Worm (Caenorhabditis elegans): ENCODE results near the gene Y116A8C.43.

Gene Y116A8C.43

DNA sequence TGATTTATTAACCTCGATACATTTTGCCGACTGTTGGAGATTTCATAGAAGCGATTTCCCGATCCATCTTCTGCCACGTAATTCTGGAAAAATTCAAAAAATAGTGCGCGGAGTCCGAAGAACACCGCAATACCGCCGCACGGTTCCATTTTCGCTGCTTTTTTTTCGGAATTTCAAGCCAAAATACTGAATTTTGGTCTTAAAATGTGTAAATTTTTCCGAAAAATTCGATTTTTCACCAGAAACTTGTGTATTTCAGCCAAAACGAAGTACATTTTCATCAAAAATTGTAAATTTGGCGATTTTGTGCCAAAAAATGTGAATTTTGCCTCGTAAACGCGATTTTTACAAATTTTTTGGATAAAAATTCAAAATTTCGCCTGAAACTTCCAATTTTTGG, 14.5 kb downstream of the Y116A8C.43 start:
- TF ChIP-seq efl-1 (optimal IDR thresholded peaks at IDR 0.05) (no peak), efl-1 (GFP tag; optimal IDR thresholded peaks at IDR 0.05 in 1 of 2) (peak in 1 of 2 experiments; percentile 29), ztf-11 (tag; optimal IDR thresholded peaks at IDR 0.05) (no peak), sox-4 (tag; optimal IDR thresholded peaks at IDR 0.05) (no peak), ceh-90 (tag; optimal IDR thresholded peaks at IDR 0.05) (no peak), nhr-12 (tag; optimal IDR thresholded peaks at IDR 0.05) (no peak), elt-2 (tag; optimal IDR thresholded peaks at IDR 0.05) (no peak)

DNA sequence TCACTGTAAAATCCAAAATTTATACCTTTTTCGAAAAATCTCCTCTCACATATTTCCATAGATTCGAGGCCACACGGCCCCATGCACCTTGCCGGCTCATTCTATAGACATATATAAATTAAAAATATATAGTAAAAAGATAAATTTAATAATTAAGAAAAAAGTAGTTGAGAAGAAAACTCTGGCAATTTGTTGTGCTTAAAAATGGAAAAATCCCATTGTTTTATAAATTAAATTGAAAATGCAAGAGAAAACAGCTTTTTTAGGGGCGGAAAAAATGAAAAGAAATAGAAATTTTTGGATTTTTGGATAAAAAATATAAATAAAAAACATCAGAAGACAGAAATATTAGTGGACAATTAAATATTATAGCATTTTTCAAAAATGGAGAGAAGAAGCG, 15.0 kb downstream of the Y116A8C.43 start, which contains the start of gene Y116A8C.30:
Y116A8C.30 (minus strand) TSS at position 101 of the 400 bp plus-strand sequence.
- peak; percentile 30 for TF ChIP-seq nhr-85 (tag)
- TF ChIP-seq pag-3 (tag; optimal IDR thresholded peaks at IDR 0.05; ENCODE audit: borderline replicate concordance, insufficient read depth), result no peak

DNA sequence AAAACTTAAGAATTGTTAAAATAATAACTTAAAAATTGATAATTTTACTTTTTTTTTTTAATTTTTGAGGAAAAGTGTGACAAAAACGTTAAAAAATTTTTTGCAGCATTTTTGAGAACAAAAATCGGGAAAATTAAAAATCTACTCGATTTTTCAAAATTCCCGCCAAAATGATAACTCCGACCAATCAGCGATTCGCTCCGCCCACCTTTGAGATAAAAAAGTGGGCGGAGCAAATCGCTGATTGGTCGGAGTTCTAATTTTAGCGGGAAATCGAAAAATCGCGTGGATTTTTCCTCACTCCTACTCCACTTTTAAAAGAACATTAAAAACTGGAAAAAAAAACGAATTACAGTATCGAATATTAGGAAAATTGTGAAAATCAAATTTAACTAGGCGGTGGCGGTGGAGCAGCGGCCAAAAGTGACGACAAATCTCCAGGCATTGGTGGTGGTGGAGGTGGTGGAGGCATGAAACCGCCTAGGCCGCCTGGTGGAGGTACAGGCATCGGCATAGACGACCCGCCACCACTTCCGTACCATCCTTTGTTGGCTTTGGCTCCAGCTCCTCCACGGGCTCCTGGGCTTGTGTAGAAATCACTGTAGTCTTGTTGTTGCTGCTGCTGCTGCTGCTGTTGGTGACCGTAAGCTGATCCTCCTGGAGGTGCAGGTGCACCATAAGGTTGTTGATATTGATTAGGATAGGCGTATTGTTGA, 15.7 kb downstream of the Y116A8C.43 start:
- TF ChIP-seq lin-13 (GFP tag; optimal IDR thresholded peaks at IDR 0.05), result no peak
- TF ChIP-seq dpl-1 (GFP tag; optimal IDR thresholded peaks at IDR 0.05), result peak in 2 of 3 experiments; percentile 20 to 38
- TF ChIP-seq tlp-1 (tag; optimal IDR thresholded peaks at IDR 0.05), result no peak
- no peak for TF ChIP-seq C34B4.2 (tag; optimal IDR thresholded peaks at IDR 0.05)
- TF ChIP-seq lin-39 (tag; optimal IDR thresholded peaks at IDR 0.05), result no peak
- no peak for TF ChIP-seq nhr-77 (tag; optimal IDR thresholded peaks at IDR 0.05)
- no peak for TF ChIP-seq alr-1 (tag; optimal IDR thresholded peaks at IDR 0.05; ENCODE audit: borderline replicate concordance)
- TF ChIP-seq efl-1 (optimal IDR thresholded peaks at IDR 0.05), result peak; percentile 17 to 22
- TF ChIP-seq efl-1 (GFP tag; optimal IDR thresholded peaks at IDR 0.05 in 1 of 2), result peak in 1 of 2 experiments; percentile 72

DNA sequence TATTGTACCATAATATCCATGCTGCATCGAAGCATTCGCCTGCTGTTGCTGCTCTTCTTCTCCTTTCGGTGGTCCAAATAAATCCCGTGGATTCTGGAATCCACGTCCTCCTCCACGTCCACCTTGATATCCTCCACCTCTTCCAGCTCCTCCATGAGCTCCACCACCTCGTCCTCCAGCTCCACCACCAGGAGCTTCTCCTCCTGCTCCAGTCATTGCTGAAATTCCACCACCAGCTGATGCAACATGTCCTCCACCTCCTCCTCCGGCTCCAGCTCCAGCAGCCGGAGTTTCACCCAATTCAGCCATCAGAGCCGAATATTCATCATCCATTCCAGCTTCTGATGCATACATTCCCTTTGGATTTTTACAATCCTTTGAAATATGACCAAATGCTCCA, 16.9 kb downstream of the Y116A8C.43 start:
- no peak for TF ChIP-seq sup-37 (GFP tag; optimal IDR thresholded peaks at IDR 0.05)
- TF ChIP-seq efl-3 (GFP tag; optimal IDR thresholded peaks at IDR 0.05), result no peak

DNA sequence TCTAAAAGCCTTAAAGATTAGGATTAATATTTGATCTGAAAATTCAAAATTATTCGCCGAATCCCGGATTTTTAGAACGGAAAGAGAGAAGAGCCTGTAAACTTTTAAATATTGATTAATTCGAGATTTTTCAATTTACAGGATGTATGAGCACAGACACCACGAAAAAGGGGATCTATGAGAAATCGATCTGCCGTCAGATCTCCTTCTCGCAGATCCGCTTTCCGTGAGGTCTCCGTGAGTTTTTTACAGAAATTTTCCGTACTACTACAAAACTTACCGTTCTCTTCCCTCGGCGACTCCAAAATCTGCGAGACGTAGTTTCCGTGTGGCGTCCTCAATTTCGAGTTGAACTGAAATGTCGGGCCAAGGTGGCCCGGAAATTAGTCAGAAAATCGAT, 19.5 kb downstream of the Y116A8C.43 start:
- TF ChIP-seq ama-1 (optimal IDR thresholded peaks at IDR 0.05) (no peak), unc-98 (GFP tag; IDR thresholded peaks at IDR 0.05) (0 out of 2 replicates have a peak, but pooled peaks have one; percentile 29)

DNA sequence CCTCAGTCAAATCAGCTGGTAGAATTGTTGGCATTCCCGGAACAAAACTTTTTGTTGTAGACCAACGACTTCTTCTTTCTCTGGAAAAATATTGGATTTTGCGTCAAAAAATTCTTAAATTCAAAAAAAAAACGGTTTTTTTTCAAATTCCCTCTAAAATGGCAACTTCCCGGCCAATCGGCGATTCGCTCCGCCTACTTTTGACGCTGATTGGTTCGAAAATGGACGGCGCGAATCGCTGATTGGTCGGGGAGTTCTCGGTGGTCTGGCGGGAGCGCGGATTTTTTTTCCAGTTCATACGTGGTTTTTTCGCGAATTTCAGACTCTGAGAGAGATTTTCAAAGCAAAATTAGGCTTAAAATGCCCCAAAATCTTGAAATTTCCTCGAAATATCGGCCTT, 20.2 kb downstream of the Y116A8C.43 start:
- TF ChIP-seq aly-2 (tag; optimal IDR thresholded peaks at IDR 0.05), result no peak
- TF ChIP-seq isw-1 (GFP tag; IDR thresholded peaks at IDR 0.05), result no peak
- TF ChIP-seq efl-1 (optimal IDR thresholded peaks at IDR 0.05), result no peak
- TF ChIP-seq efl-1 (GFP tag; optimal IDR thresholded peaks at IDR 0.05 in 1 of 2), result peak; percentile 30 to 45
- peak in 1 of 3 experiments; percentile 11 for TF ChIP-seq dpl-1 (GFP tag; optimal IDR thresholded peaks at IDR 0.05)

DNA sequence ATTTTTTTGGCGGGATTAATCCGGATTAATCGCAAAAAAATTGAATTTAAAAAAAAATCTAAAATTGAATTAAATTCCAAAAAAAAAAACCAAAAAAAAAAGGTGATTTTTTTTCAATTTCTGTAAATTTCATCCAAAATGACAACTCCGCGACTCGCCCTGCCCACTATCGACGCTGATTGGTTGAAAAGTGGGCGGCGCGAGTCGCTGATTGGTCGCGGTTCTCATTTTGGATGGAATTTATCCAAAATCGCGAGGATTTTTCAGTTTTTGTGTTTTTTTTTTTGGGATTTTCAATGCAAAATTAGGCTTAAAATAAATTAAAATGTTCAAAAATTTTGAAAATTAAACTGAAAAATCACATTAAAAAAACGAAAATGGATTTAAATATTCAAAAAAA, 20.8 kb downstream of the Y116A8C.43 start:
- no peak for TF ChIP-seq ceh-88 (GFP tag; IDR thresholded peaks at IDR 0.05)
- TF ChIP-seq alr-1 (tag; optimal IDR thresholded peaks at IDR 0.05; ENCODE audit: borderline replicate concordance), result no peak
- no peak for TF ChIP-seq unc-130 (tag; optimal IDR thresholded peaks at IDR 0.05)
- TF ChIP-seq ztf-11 (tag; optimal IDR thresholded peaks at IDR 0.05), result no peak
- TF ChIP-seq swsn-7 (tag; optimal IDR thresholded peaks at IDR 0.05), result no peak
- TF ChIP-seq grh-1 (GFP tag; IDR thresholded peaks at IDR 0.05), result no peak
- no peak for TF ChIP-seq hlh-4 (tag; optimal IDR thresholded peaks at IDR 0.05)
- TF ChIP-seq nhr-20 (tag; optimal IDR thresholded peaks at IDR 0.05), result no peak
- no peak for TF ChIP-seq unc-30 (tag; optimal IDR thresholded peaks at IDR 0.05)
- no peak for TF ChIP-seq C34B4.2 (tag; optimal IDR thresholded peaks at IDR 0.05)
- TF ChIP-seq Y116A8C.19 (tag; optimal IDR thresholded peaks at IDR 0.05; ENCODE audit: borderline replicate concordance), result no peak
- TF ChIP-seq aly-2 (tag; optimal IDR thresholded peaks at IDR 0.05), result no peak
- no peak for TF ChIP-seq zag-1 (tag; optimal IDR thresholded peaks at IDR 0.05)
- TF ChIP-seq dsc-1 (tag; optimal IDR thresholded peaks at IDR 0.05), result no peak
- TF ChIP-seq nhr-84 (tag; optimal IDR thresholded peaks at IDR 0.05), result no peak
- TF ChIP-seq jun-1 (tag; optimal IDR thresholded peaks at IDR 0.05), result no peak
- no peak for TF ChIP-seq lin-14 (GFP tag; optimal IDR thresholded peaks at IDR 0.05)

Measured in whole organism, L1 larva.